Fruit fly (Drosophila melanogaster): Measurements from ENCODE around the gene SmB.
A peak's percentile ranks its signal among the peaks of the same experiment; 100 is the strongest.

Gene SmB

dm6 chr2L:10386208-10386805 is 40.1 kb downstream of the SmB start, which contains the start of the genes Cdk1 and mRpS7 (continued):
- TF ChIP-seq CG18011 (GFP tag; optimal IDR thresholded peaks at IDR 0.05), result peak; percentile 9
- TF ChIP-seq Oli (tag; optimal IDR thresholded peaks at IDR 0.05), result peak; percentile 77
- TF ChIP-seq H2.0 (GFP tag; IDR thresholded peaks at IDR 0.05), result peak; percentile 76
- no peak for TF ChIP-seq CG6683 (GFP tag; optimal IDR thresholded peaks at IDR 0.05)
- TF ChIP-seq CG10565 (GFP tag; optimal IDR thresholded peaks at IDR 0.05), result peak; percentile 52
- TF ChIP-seq CG10321 (GFP tag; IDR thresholded peaks at IDR 0.05), result no peak
- no peak for TF ChIP-seq ERR (GFP tag; optimal IDR thresholded peaks at IDR 0.05)
- TF ChIP-seq grn (GFP tag; optimal IDR thresholded peaks at IDR 0.05), result no peak
- peak; percentile 79 for TF ChIP-seq Meics (GFP tag; optimal IDR thresholded peaks at IDR 0.05)
- TF ChIP-seq CG17359 (tag; optimal IDR thresholded peaks at IDR 0.05), result peak; percentile 66
- TF ChIP-seq CG11398 (GFP tag; optimal IDR thresholded peaks at IDR 0.05), result no peak
- TF ChIP-seq run (tag; optimal IDR thresholded peaks at IDR 0.05), result no peak
- no peak for TF ChIP-seq Gug (GFP tag; IDR thresholded peaks at IDR 0.05)
- TF ChIP-seq CTCF (GFP tag; optimal IDR thresholded peaks at IDR 0.05), result no peak
- TF ChIP-seq tna (GFP tag; IDR thresholded peaks at IDR 0.05; ENCODE audit: partially characterized antibody), result no peak
- TF ChIP-seq tgo (GFP tag; IDR thresholded peaks at IDR 0.05), result peak; percentile 61
- no peak for TF ChIP-seq psq (GFP tag; optimal IDR thresholded peaks at IDR 0.05)
- TF ChIP-seq zfh1 (GFP tag; IDR thresholded peaks at IDR 0.05), result peak; percentile 73
- no peak for TF ChIP-seq Bgb (GFP tag; IDR thresholded peaks at IDR 0.05; ENCODE audit: partially characterized antibody)
- TF ChIP-seq MBD-R2 (GFP tag; IDR thresholded peaks at IDR 0.05), result 0 out of 2 replicates have a peak, but pooled peaks have one; percentile 18
- peak; percentile 79 for TF ChIP-seq Atf6 (GFP tag; IDR thresholded peaks at IDR 0.05)
- peak; percentile 60; the same call in 2 of the 3 replicates for TF ChIP-seq ase (GFP tag; IDR thresholded peaks at IDR 0.05)
- TF ChIP-seq Rx (GFP tag; IDR thresholded peaks at IDR 0.05), result no peak
- TF ChIP-seq schlank (tag; optimal IDR thresholded peaks at IDR 0.05), result no peak
- peak; percentile 44 for TF ChIP-seq chn (GFP tag; optimal IDR thresholded peaks at IDR 0.05)
- TF ChIP-seq Dip3 (GFP tag; optimal IDR thresholded peaks at IDR 0.05), result peak; percentile 53
- no peak for TF ChIP-seq bowl (GFP tag; IDR thresholded peaks at IDR 0.05)
- TF ChIP-seq Vsx1 (GFP tag; optimal IDR thresholded peaks at IDR 0.05), result peak; percentile 47
- no peak for TF ChIP-seq CG14860 (GFP tag; IDR thresholded peaks at IDR 0.05; ENCODE audit: partially characterized antibody)
- no peak for TF ChIP-seq CG2199 (GFP tag; IDR thresholded peaks at IDR 0.05)
- TF ChIP-seq HLH54F (GFP tag; optimal IDR thresholded peaks at IDR 0.05), result peak; percentile 64
- TF ChIP-seq tio (GFP tag; optimal IDR thresholded peaks at IDR 0.05), result peak; percentile 74
- no peak for TF ChIP-seq Doc2 (GFP tag; IDR thresholded peaks at IDR 0.05)
- peak in 1 of 2 experiments; percentile 38 for TF ChIP-seq Eip74EF (GFP tag; optimal IDR thresholded peaks at IDR 0.05)
- no peak for TF ChIP-seq CG12071 (GFP tag; optimal IDR thresholded peaks at IDR 0.05)
- TF ChIP-seq Fer3 (tag; optimal IDR thresholded peaks at IDR 0.05), result peak; percentile 74
- no peak for TF ChIP-seq CG42726 (GFP tag; IDR thresholded peaks at IDR 0.05; ENCODE audit: partially characterized antibody)
- TF ChIP-seq MESR4 (GFP tag; optimal IDR thresholded peaks at IDR 0.05), result peak; percentile 62
- TF ChIP-seq stwl (tag; optimal IDR thresholded peaks at IDR 0.05), result no peak
- peak; percentile 65; the same call in 2 of the 3 replicates for TF ChIP-seq CG7357 (GFP tag; IDR thresholded peaks at IDR 0.05)
- peak; percentile 75 for TF ChIP-seq CG3281 (GFP tag; optimal IDR thresholded peaks at IDR 0.05)
- peak; percentile 8 for TF ChIP-seq CG3163 (GFP tag; optimal IDR thresholded peaks at IDR 0.05)
- no peak for TF ChIP-seq D (optimal IDR thresholded peaks at IDR 0.05)
- peak; percentile 64 for TF ChIP-seq D (GFP tag; optimal IDR thresholded peaks at IDR 0.05)
- TF ChIP-seq CG9932 (GFP tag; IDR thresholded peaks at IDR 0.05), result peak; percentile 35; the same call in 1 of the 2 replicates
- TF ChIP-seq cg (GFP tag; optimal IDR thresholded peaks at IDR 0.05), result no peak
- peak; percentile 39; the same call in 1 of the 2 replicates for TF ChIP-seq CG31224 (GFP tag; IDR thresholded peaks at IDR 0.05)
- no peak for TF ChIP-seq CG6175 (GFP tag; IDR thresholded peaks at IDR 0.05)
- TF ChIP-seq CG7372 (GFP tag; IDR thresholded peaks at IDR 0.05), result peak; percentile 65
- peak; percentile 52 for TF ChIP-seq zfh2 (GFP tag; optimal IDR thresholded peaks at IDR 0.05)
- TF ChIP-seq CG18262 (tag; optimal IDR thresholded peaks at IDR 0.05), result peak; percentile 84
